Fruit fly (Drosophila melanogaster): ENCODE results near the gene rsh.

rsh gene

dm6 chrX:13113863-13114407 is 125.5 kb downstream of the rsh start (continued):
- TF ChIP-seq Med (GFP tag) = peak; percentile 37
- TF ChIP-seq Blimp-1 (GFP tag; optimal IDR thresholded peaks at IDR 0.05) = peak; percentile 58
- TF ChIP-seq CG11247 (GFP tag; IDR thresholded peaks at IDR 0.05) = no peak
- no peak for TF ChIP-seq ab (GFP tag; optimal IDR thresholded peaks at IDR 0.05)
- no peak for TF ChIP-seq CG10209 (GFP tag; optimal IDR thresholded peaks at IDR 0.05)
- TF ChIP-seq zfh2 (GFP tag; optimal IDR thresholded peaks at IDR 0.05) = no peak
- TF ChIP-seq trem (tag; optimal IDR thresholded peaks at IDR 0.05) = no peak
- no peak for TF ChIP-seq Hr78 (GFP tag; optimal IDR thresholded peaks at IDR 0.05)
- 0 out of 2 replicates have a peak, but pooled peaks have one; percentile 18 for TF ChIP-seq bbx (GFP tag; IDR thresholded peaks at IDR 0.05; ENCODE audit: partially characterized antibody)
- TF ChIP-seq Scr (GFP tag; IDR thresholded peaks at IDR 0.05; ENCODE audit: partially characterized antibody) = no peak
- peak; percentile 66; the same call in 2 of the 3 replicates for TF ChIP-seq ci (GFP tag; IDR thresholded peaks at IDR 0.05)
- TF ChIP-seq twi (tag; optimal IDR thresholded peaks at IDR 0.05) = no peak
- TF ChIP-seq Sox102F (GFP tag; optimal IDR thresholded peaks at IDR 0.05) = peak; percentile 31
- no peak for TF ChIP-seq Pdp1 (GFP tag; optimal IDR thresholded peaks at IDR 0.05)
- 0 out of 3 replicates have a peak, but pooled peaks have one; percentile 5 for TF ChIP-seq CG7357 (GFP tag; IDR thresholded peaks at IDR 0.05)

dm6 chrX:13114861-13115260 is 126.4 kb downstream of the rsh start, which contains the start of gene CG42237:
CG42237 (plus strand) TSS chrX:13115131.
- TF ChIP-seq Lhr (GFP tag; optimal IDR thresholded peaks at IDR 0.05) (no peak), ara (GFP tag; IDR thresholded peaks at IDR 0.05) (0 out of 2 replicates have a peak, but pooled peaks have one; percentile 31), chinmo (GFP tag; IDR thresholded peaks at IDR 0.05; ENCODE audit: partially characterized antibody) (peak; percentile 64; the same call in 1 of the 4 replicates), ken (GFP tag; IDR thresholded peaks at IDR 0.05) (0 out of 3 replicates have a peak, but pooled peaks have one; percentile 19), CG6175 (GFP tag; IDR thresholded peaks at IDR 0.05) (peak; percentile 39; the same call in 1 of the 3 replicates), cas (GFP tag; IDR thresholded peaks at IDR 0.05) (no peak), al (GFP tag; IDR thresholded peaks at IDR 0.05) (no peak), ci (GFP tag; IDR thresholded peaks at IDR 0.05) (0 out of 3 replicates have a peak, but pooled peaks have one; percentile 24), CG10274 (GFP tag; optimal IDR thresholded peaks at IDR 0.05) (no peak), CG9932 (GFP tag; IDR thresholded peaks at IDR 0.05) (peak; percentile 39), onecut (GFP tag; IDR thresholded peaks at IDR 0.05) (peak; percentile 29; the same call in 1 of the 2 replicates), CG1832 (GFP tag; optimal IDR thresholded peaks at IDR 0.05) (no peak), row (GFP tag; IDR thresholded peaks at IDR 0.05) (0 out of 3 replicates have a peak, but pooled peaks have one; percentile 48), Med (GFP tag) (peak; percentile 72), D19B (GFP tag; optimal IDR thresholded peaks at IDR 0.05) (peak; percentile 53), NfI (GFP tag; optimal IDR thresholded peaks at IDR 0.05) (no peak), rib (GFP tag; IDR thresholded peaks at IDR 0.05) (0 out of 2 replicates have a peak, but pooled peaks have one; percentile 11), Jarid2 (GFP tag; optimal IDR thresholded peaks at IDR 0.05) (peak; percentile 4), tap (tag; optimal IDR thresholded peaks at IDR 0.05) (no peak), nom (GFP tag; optimal IDR thresholded peaks at IDR 0.05) (peak; percentile 67), chm (GFP tag; IDR thresholded peaks at IDR 0.05) (peak; percentile 21; the same call in 1 of the 2 replicates), vvl (GFP tag; IDR thresholded peaks at IDR 0.05) (0 out of 2 replicates have a peak, but pooled peaks have one; percentile 43), CG13287 (GFP tag; IDR thresholded peaks at IDR 0.05; ENCODE audit: partially characterized antibody) (0 out of 2 replicates have a peak, but pooled peaks have one; percentile 10), Adf1 (GFP tag; IDR thresholded peaks at IDR 0.05) (peak; percentile 48; the same call in 1 of the 2 replicates), Drgx (GFP tag; IDR thresholded peaks at IDR 0.05) (peak; percentile 61), CG32772 (GFP tag; IDR thresholded peaks at IDR 0.05) (peak; percentile 40; the same call in 1 of the 2 replicates), CG6689 (GFP tag; IDR thresholded peaks at IDR 0.05) (no peak)
